Worm (Caenorhabditis elegans) whole organism, L4 larva: ENCODE results near the gene Y116F11A.6.

Source experiments
- D1046.2 ChIP-seq: fragments of 200-800 bp; sonication (Bioruptor generic); IDR thresholded peaks from 2 replicates; pipeline ENCODE4 v1.3.6; 2022; ENCODE audit warnings: missing genetic modification characterization, missing compliant biosample characterization
- F49E8.2 ChIP-seq: sonication (generic microtip); optimal IDR thresholded peaks from 2 replicates; lab custom pipeline; 2016; ENCODE audit warnings: missing compliant biosample characterization, mild to moderate bottlenecking, missing genetic modification characterization, borderline replicate concordance
- T26A8.4 ChIP-seq: fragments of 200-800 bp; sonication (Bioruptor generic); IDR thresholded peaks from 2 replicates; pipeline ENCODE4 v1.3.6; 2022; ENCODE audit warnings: missing genetic modification characterization, missing compliant biosample characterization
- Y75B8A.6 ChIP-seq: fragments of 200-800 bp; sonication (Bioruptor generic); IDR thresholded peaks from 2 replicates; pipeline ENCODE4 v1.3.6; 2022; ENCODE audit warnings: missing genetic modification reagents, missing genetic modification characterization, missing compliant biosample characterization
- aha-1 ChIP-seq: fragments of 150-350 bp; peaks from one replicate; lab custom pipeline; 2014; ENCODE audit warnings: missing biosample characterization, missing genetic modification characterization
- ceh-20 ChIP-seq: fragments of 200-800 bp; sonication (Bioruptor generic); IDR thresholded peaks from 2 replicates; pipeline ENCODE4 v1.3.6; 2022; ENCODE audit warnings: missing genetic modification reagents, missing genetic modification characterization, missing compliant biosample characterization
- ceh-28 ChIP-seq: fragments of 150-350 bp; optimal IDR thresholded peaks from 2 replicates; lab custom pipeline; 2014; ENCODE audit warnings: missing biosample characterization, missing genetic modification reagents, missing genetic modification characterization
- ceh-32 ChIP-seq: sonication (generic microtip); optimal IDR thresholded peaks from 2 replicates; lab custom pipeline; 2016; ENCODE audit warnings: mild to moderate bottlenecking, missing genetic modification characterization, missing compliant biosample characterization; ENCODE audit not compliant: poor library complexity
- daf-16 ChIP-seq, 3 experiments: sonication (generic microtip); optimal IDR thresholded peaks; 2 replicates each; lab custom pipeline; 2016 to 2017; ENCODE audit warnings: missing genetic modification characterization in 3 of 3, missing genetic modification reagents in 3 of 3, mild to moderate bottlenecking in 2 of 3, missing compliant biosample characterization in 2 of 3, missing biosample characterization in 1 of 3, moderate library complexity in 1 of 3
- dmd-6 ChIP-seq: fragments of 200-800 bp; sonication (Bioruptor generic); IDR thresholded peaks from 2 replicates; pipeline ENCODE4 v1.3.6; 2022; ENCODE audit warnings: missing genetic modification reagents, missing genetic modification characterization, missing compliant biosample characterization
- dmd-8 ChIP-seq: fragments of 200-800 bp; sonication (Bioruptor generic); IDR thresholded peaks from 2 replicates; pipeline ENCODE4 v1.3.6; 2022; ENCODE audit warnings: missing genetic modification characterization, missing compliant biosample characterization
- duxl-1 ChIP-seq: sonication (generic microtip); optimal IDR thresholded peaks from 2 replicates; lab custom pipeline; 2016; ENCODE audit warnings: mild to moderate bottlenecking, missing genetic modification characterization, moderate library complexity, missing compliant biosample characterization; ENCODE audit not compliant: poor library complexity
- dve-1 ChIP-seq: sonication (generic microtip); optimal IDR thresholded peaks from 2 replicates; lab custom pipeline; 2017; ENCODE audit warnings: antibody characterized with exemption, mild to moderate bottlenecking, missing genetic modification characterization, missing compliant biosample characterization; ENCODE audit not compliant: insufficient read depth
- egl-27 ChIP-seq: sonication (generic microtip); optimal IDR thresholded peaks from 3 replicates; lab custom pipeline; 2017; ENCODE audit warnings: missing biosample characterization, missing genetic modification reagents, missing genetic modification characterization
- fos-1 ChIP-seq: fragments of 150-350 bp; optimal IDR thresholded peaks from 2 replicates; lab custom pipeline; 2014; ENCODE audit warnings: missing biosample characterization, missing genetic modification characterization
- gei-8 ChIP-seq: fragments of 200-800 bp; sonication (Bioruptor generic); optimal IDR thresholded peaks from 2 replicates; lab custom pipeline; 2018; ENCODE audit warnings: mild to moderate bottlenecking, missing genetic modification characterization, missing compliant biosample characterization
- hlh-11 ChIP-seq: fragments of 200-800 bp; sonication (Bioruptor generic); optimal IDR thresholded peaks from 2 replicates; lab custom pipeline; 2018; ENCODE audit warnings: mild to moderate bottlenecking, missing genetic modification characterization, missing compliant biosample characterization
- hlh-30 ChIP-seq: sonication (generic microtip); optimal IDR thresholded peaks from 2 replicates; lab custom pipeline; 2017; ENCODE audit warnings: antibody characterized with exemption, mild to moderate bottlenecking, missing genetic modification characterization, missing compliant biosample characterization; ENCODE audit not compliant: insufficient read depth
- jun-1 ChIP-seq: fragments of 150-350 bp; optimal IDR thresholded peaks from 2 replicates; lab custom pipeline; 2014; ENCODE audit warnings: missing biosample characterization, missing genetic modification reagents, missing genetic modification characterization
- lin-13 ChIP-seq: fragments of 150-350 bp; optimal IDR thresholded peaks from 2 replicates; lab custom pipeline; 2014; ENCODE audit warnings: missing biosample characterization, missing genetic modification reagents, missing genetic modification characterization
- lin-15B ChIP-seq: fragments of 150-350 bp; sonication (generic microtip); optimal IDR thresholded peaks from 3 replicates; lab custom pipeline; 2014; ENCODE audit warnings: missing biosample characterization, missing genetic modification characterization
- lin-38 ChIP-seq: fragments of 200-800 bp; sonication (Bioruptor generic); IDR thresholded peaks from 2 replicates; pipeline ENCODE4 v1.3.6; 2022; ENCODE audit warnings: missing genetic modification reagents, missing genetic modification characterization, missing compliant biosample characterization
- lsy-2 ChIP-seq, 2 experiments: fragments of 150-350 bp in 1 of 2; sonication (generic microtip) in 1 of 2; optimal IDR thresholded peaks; 2 replicates each; lab custom pipeline; 2014 to 2017; ENCODE audit warnings: missing biosample characterization in 2 of 2, missing genetic modification characterization in 2 of 2
- madf-5 ChIP-seq, 2 experiments: fragments of 200-800 bp; sonication (Bioruptor generic); IDR thresholded peaks; 2 replicates each; pipeline ENCODE4 v1.3.6; 2022; ENCODE audit warnings: missing compliant biosample characterization in 2 of 2, missing genetic modification characterization in 2 of 2
- mdt-29 ChIP-seq: fragments of 200-800 bp; sonication (Bioruptor generic); IDR thresholded peaks from 2 replicates; pipeline ENCODE4 v1.3.6; 2022; ENCODE audit warnings: missing genetic modification reagents, missing genetic modification characterization, missing compliant biosample characterization
- mes-2 ChIP-seq: sonication (generic microtip); optimal IDR thresholded peaks from 2 replicates; lab custom pipeline; 2016; ENCODE audit warnings: missing genotype, mild to moderate bottlenecking, missing genetic modification characterization, missing compliant biosample characterization; ENCODE audit not compliant: poor library complexity, severe bottlenecking
- mxl-3 ChIP-seq: fragments of 200-800 bp; sonication (Bioruptor generic); optimal IDR thresholded peaks from 2 replicates; lab custom pipeline; 2018; ENCODE audit warnings: mild to moderate bottlenecking, missing genetic modification characterization, missing compliant biosample characterization
- nhr-11 ChIP-seq: fragments of 150-350 bp; optimal IDR thresholded peaks from 2 replicates; lab custom pipeline; 2014; ENCODE audit warnings: missing biosample characterization, missing genetic modification characterization
- nhr-111 ChIP-seq: fragments of 200-800 bp; sonication (Bioruptor generic); optimal IDR thresholded peaks from 2 replicates; lab custom pipeline; 2018; ENCODE audit warnings: mild to moderate bottlenecking, missing genetic modification characterization, missing compliant biosample characterization
- nhr-28 ChIP-seq: fragments of 150-350 bp; optimal IDR thresholded peaks from 2 replicates; lab custom pipeline; 2014; ENCODE audit warnings: missing biosample characterization, missing genetic modification characterization
- pqm-1 ChIP-seq: sonication (generic microtip); optimal IDR thresholded peaks from 2 replicates; lab custom pipeline; 2017; ENCODE audit warnings: missing biosample characterization, missing genetic modification characterization
- saeg-2 ChIP-seq: fragments of 200-800 bp; sonication (Bioruptor generic); IDR thresholded peaks from 2 replicates; pipeline ENCODE4 v1.3.6; 2022; ENCODE audit warnings: missing genetic modification reagents, missing genetic modification characterization, missing compliant biosample characterization
- set-16 ChIP-seq: fragments of 200-800 bp; sonication (Bioruptor generic); IDR thresholded peaks from 2 replicates; pipeline ENCODE4 v1.3.6; 2022; ENCODE audit warnings: missing genetic modification reagents, missing genetic modification characterization, missing compliant biosample characterization
- unc-62 ChIP-seq, 3 experiments: fragments of 150-350 bp in 1 of 3; sonication (generic microtip); optimal IDR thresholded peaks in 2 of 3; peaks in 1 of 3; 1 replicate in 1 of 3; 2 replicates in 2 of 3; lab custom pipeline; 2014 to 2017; ENCODE audit warnings: missing biosample characterization in 3 of 3, missing genetic modification characterization in 3 of 3, missing genetic modification reagents in 3 of 3, missing genotype in 1 of 3
- zfp-3 ChIP-seq: fragments of 200-800 bp; sonication (Bioruptor generic); conservative IDR thresholded peaks from 2 replicates; pipeline ENCODE4 v1.3.6; 2022; ENCODE audit warnings: missing genetic modification reagents, missing genetic modification characterization, missing compliant biosample characterization

Gene Y116F11A.6

ce11 chrV:19672357-19672756, 47.0 kb upstream of the Y116F11A.6 start (continued):
- TF ChIP-seq mes-2 (tag; lab: Kevin White, UChicago) (no peak), dve-1 (tag; lab: Kevin White, UChicago) (peak; percentile 43), F49E8.2 (tag; lab: Kevin White, UChicago) (no peak), Y75B8A.6 (no peak)

ce11 chrV:19673298-19673903, 46.0 kb upstream of the Y116F11A.6 start:
- no peak for TF ChIP-seq lin-38 (GFP tag; lab: Robert Waterston, UW)
- no peak for TF ChIP-seq gei-8 (GFP tag; lab: Kevin White, UChicago)
- no peak for TF ChIP-seq ceh-20
- no peak for TF ChIP-seq nhr-11 (tag; lab: Kevin White, UChicago)
- TF ChIP-seq nhr-111 (GFP tag; lab: Kevin White, UChicago) = no peak
- TF ChIP-seq fos-1 (tag; lab: Kevin White, UChicago) = no peak
- TF ChIP-seq ceh-32 (tag; lab: Kevin White, UChicago) = no peak
- TF ChIP-seq D1046.2 (GFP tag; lab: Robert Waterston, UW) = no peak
- TF ChIP-seq madf-5 (GFP tag; IDR thresholded peaks at IDR 0.05; lab: Robert Waterston, UW) = no peak
- TF ChIP-seq unc-62 (GFP tag; optimal IDR thresholded peaks at IDR 0.05 in 1 of 2; lab: Kevin White, UChicago) = peak in 1 of 2 experiments; percentile 72
- no peak for TF ChIP-seq unc-62 (tag; optimal IDR thresholded peaks at IDR 0.05; lab: Kevin White, UChicago)
- no peak for TF ChIP-seq Y75B8A.6
- peak; percentile 11 for TF ChIP-seq mes-2 (tag; lab: Kevin White, UChicago)
- TF ChIP-seq lin-15B (tag; lab: Kevin White, UChicago) = no peak
- peak; percentile 32 for TF ChIP-seq pqm-1 (tag; lab: Kevin White, UChicago)
- no peak for TF ChIP-seq zfp-3 (GFP tag; lab: Robert Waterston, UW)
- TF ChIP-seq mdt-29 (GFP tag; lab: Robert Waterston, UW) = no peak

- TF ChIP-seq ceh-28 (tag; lab: Kevin White, UChicago) = no peak
- TF ChIP-seq saeg-2 (GFP tag; lab: Robert Waterston, UW) = no peak
- no peak for TF ChIP-seq jun-1 (tag; lab: Kevin White, UChicago)
- TF ChIP-seq aha-1 (tag; lab: Kevin White, UChicago) = no peak
These were observed 44.8 kb upstream of the Y116F11A.6 start, which contains the start of gene mrp-7 for ce11 chrV:19674543-19674942. Gene mrp-7, plus strand, starts transcription at chrV:19674843.

- TF ChIP-seq egl-27 (tag; lab: Kevin White, UChicago) (no peak), ceh-28 (tag; lab: Kevin White, UChicago) (peak; percentile 88)
These were observed 28.0 kb upstream of the Y116F11A.6 start for ce11 chrV:19691271-19691886.

ce11 chrV:19691954-19692353, 27.4 kb upstream of the Y116F11A.6 start:
- TF ChIP-seq ceh-28 (tag; lab: Kevin White, UChicago) (peak; percentile 74), dmd-8 (GFP tag; lab: Robert Waterston, UW) (no peak)

ce11 chrV:19697348-19698172, 21.8 kb upstream of the Y116F11A.6 start, which contains the start of the genes Y43F8C.13 and ani-3:
Gene Y43F8C.13, minus strand, starts transcription at chrV:19697398.
Gene ani-3, plus strand, starts transcription at chrV:19697732.
- peak; percentile 61 for TF ChIP-seq dve-1 (tag; lab: Kevin White, UChicago)
- peak; percentile 24 for TF ChIP-seq ceh-28 (tag; lab: Kevin White, UChicago)
- peak; percentile 75 for TF ChIP-seq set-16 (GFP tag; lab: Robert Waterston, UW)
- peak; percentile 5 for TF ChIP-seq hlh-30
- TF ChIP-seq pqm-1 (tag; lab: Kevin White, UChicago) = peak; percentile 88
- no peak for TF ChIP-seq duxl-1
- peak; percentile 57 for TF ChIP-seq nhr-28 (tag; lab: Kevin White, UChicago)
- peak; percentile 17 for TF ChIP-seq lin-13 (GFP tag; lab: Kevin White, UChicago)
- no peak for TF ChIP-seq mxl-3 (GFP tag; lab: Kevin White, UChicago)
- TF ChIP-seq D1046.2 (GFP tag; lab: Robert Waterston, UW) = no peak
- peak; percentile 39 for TF ChIP-seq aha-1 (tag; lab: Kevin White, UChicago)
- no peak for TF ChIP-seq T26A8.4
- TF ChIP-seq hlh-11 = peak; percentile 28
- TF ChIP-seq daf-16 (GFP tag; optimal IDR thresholded peaks at IDR 0.05; lab: Kevin White, UChicago) = no peak
- peak; percentile 33 for TF ChIP-seq daf-16 (tag; optimal IDR thresholded peaks at IDR 0.05; lab: Kevin White, UChicago)
- peak; percentile 43; the same call in 1 of the 2 replicates for TF ChIP-seq dmd-6 (GFP tag; lab: Robert Waterston, UW)
- peak in 1 of 2 experiments; percentile 23 for TF ChIP-seq lsy-2 (tag; optimal IDR thresholded peaks at IDR 0.05; lab: Kevin White, UChicago)
